Worm (Caenorhabditis elegans): ENCODE measurements around the gene aat-8.

The aat-8 gene

ce11 chrIV:3825388-3825787 is 39.5 kb downstream of the aat-8 start:
- TF ChIP-seq zag-1 (tag; optimal IDR thresholded peaks at IDR 0.05) (no peak), lim-7 (GFP tag; IDR thresholded peaks at IDR 0.05) (no peak), lsy-2 (tag; optimal IDR thresholded peaks at IDR 0.05) (no peak), skn-1 (tag; optimal IDR thresholded peaks at IDR 0.05) (no peak), unc-62 (GFP tag; optimal IDR thresholded peaks at IDR 0.05 in 1 of 2) (no peak), unc-62 (tag; optimal IDR thresholded peaks at IDR 0.05) (no peak)

ce11 chrIV:3824720-3825119 is 40.1 kb downstream of the aat-8 start:
- TF ChIP-seq F10B5.3 (tag; optimal IDR thresholded peaks at IDR 0.05) (no peak), mdl-1 (tag; optimal IDR thresholded peaks at IDR 0.05) (peak; percentile 8 to 49), hlh-11 (tag; optimal IDR thresholded peaks at IDR 0.05) (no peak), unc-62 (GFP tag; optimal IDR thresholded peaks at IDR 0.05 in 1 of 2) (peak in 1 of 2 experiments; percentile 87), unc-62 (tag; optimal IDR thresholded peaks at IDR 0.05) (no peak), lsy-2 (tag; optimal IDR thresholded peaks at IDR 0.05) (peak in 1 of 2 experiments; percentile 31), rbr-2 (tag; optimal IDR thresholded peaks at IDR 0.05) (peak; percentile 22), hlh-30 (tag; optimal IDR thresholded peaks at IDR 0.05; ENCODE audit: insufficient read depth) (peak; percentile 60), T20F7.1 (GFP tag; optimal IDR thresholded peaks at IDR 0.05) (no peak), aha-1 (tag) (peak; percentile 74), nhr-10 (tag; optimal IDR thresholded peaks at IDR 0.05) (no peak), nhr-6 (tag; optimal IDR thresholded peaks at IDR 0.05) (no peak), fkh-10 (GFP tag; optimal IDR thresholded peaks at IDR 0.05) (peak; percentile 53)

ce11 chrIV:3821554-3821953 is 43.3 kb downstream of the aat-8 start:
- TF ChIP-seq ceh-32 (tag; optimal IDR thresholded peaks at IDR 0.05; ENCODE audit: poor library complexity) (no peak), nhr-28 (tag; optimal IDR thresholded peaks at IDR 0.05) (peak; percentile 13)

- no peak for TF ChIP-seq daf-8 (GFP tag; IDR thresholded peaks at IDR 0.05)
- no peak for TF ChIP-seq daf-19 (GFP tag; conservative IDR thresholded peaks at IDR 0.05)
- TF ChIP-seq aha-1 (tag): peak; percentile 47
- TF ChIP-seq fkh-10 (GFP tag; optimal IDR thresholded peaks at IDR 0.05): peak; percentile 81
- TF ChIP-seq unc-62 (GFP tag; optimal IDR thresholded peaks at IDR 0.05 in 1 of 2): peak in 1 of 2 experiments; percentile 58
- TF ChIP-seq unc-62 (tag; optimal IDR thresholded peaks at IDR 0.05): no peak
Observed at ce11 chrIV:3820133-3820532, 44.7 kb downstream of the aat-8 start.

ce11 chrIV:3819278-3819777 is 45.5 kb downstream of the aat-8 start, which contains the start of gene bris-1:
TSS of gene bris-1 (minus strand) at chrIV:3819328.
- TF ChIP-seq ctbp-1 (GFP tag; IDR thresholded peaks at IDR 0.05): no peak
- no peak for TF ChIP-seq daf-19 (GFP tag; conservative IDR thresholded peaks at IDR 0.05)
- no peak for TF ChIP-seq Y105C5A.15 (GFP tag; IDR thresholded peaks at IDR 0.05)
- TF ChIP-seq nhr-111 (GFP tag; optimal IDR thresholded peaks at IDR 0.05): no peak
- TF ChIP-seq aha-1 (tag): peak; percentile 23
- peak; percentile 92 for TF ChIP-seq pqm-1 (tag; optimal IDR thresholded peaks at IDR 0.05)
- no peak for TF ChIP-seq pha-4 (GFP tag; IDR thresholded peaks at IDR 0.05)
- no peak for TF ChIP-seq pha-4 (tag; optimal IDR thresholded peaks at IDR 0.05)
- TF ChIP-seq php-3 (GFP tag; IDR thresholded peaks at IDR 0.05): 0 out of 2 replicates have a peak, but pooled peaks have one; percentile 19
- no peak for TF ChIP-seq ceh-32 (tag; optimal IDR thresholded peaks at IDR 0.05; ENCODE audit: poor library complexity)
- no peak for TF ChIP-seq jun-1 (tag; optimal IDR thresholded peaks at IDR 0.05)
- TF ChIP-seq nhr-28 (tag; optimal IDR thresholded peaks at IDR 0.05): peak; percentile 61
- TF ChIP-seq spr-3 (GFP tag; optimal IDR thresholded peaks at IDR 0.05): no peak
- no peak for TF ChIP-seq lin-15B (tag; optimal IDR thresholded peaks at IDR 0.05)
- TF ChIP-seq hlh-11 (tag; optimal IDR thresholded peaks at IDR 0.05): peak; percentile 39
- TF ChIP-seq lir-3 (tag; optimal IDR thresholded peaks at IDR 0.05): no peak
- TF ChIP-seq T26A8.4 (GFP tag; IDR thresholded peaks at IDR 0.05): no peak
- TF ChIP-seq snpc-4 (tag; optimal IDR thresholded peaks at IDR 0.05): no peak
- peak; percentile 70 for TF ChIP-seq dmd-6 (GFP tag; IDR thresholded peaks at IDR 0.05)
- no peak for TF ChIP-seq nhr-10 (tag; optimal IDR thresholded peaks at IDR 0.05)
- TF ChIP-seq nhr-77 (tag; optimal IDR thresholded peaks at IDR 0.05): peak; percentile 7
- no peak for TF ChIP-seq daf-16 (GFP tag; optimal IDR thresholded peaks at IDR 0.05)
- TF ChIP-seq daf-16 (tag; optimal IDR thresholded peaks at IDR 0.05): peak; percentile 43
- no peak for TF ChIP-seq lin-1 (GFP tag; IDR thresholded peaks at IDR 0.05)
- TF ChIP-seq unc-62 (GFP tag; optimal IDR thresholded peaks at IDR 0.05 in 1 of 2): peak in 1 of 2 experiments; percentile 17
- no peak for TF ChIP-seq unc-62 (tag; optimal IDR thresholded peaks at IDR 0.05)
- TF ChIP-seq dve-1 (tag; optimal IDR thresholded peaks at IDR 0.05; ENCODE audit: insufficient read depth): peak; percentile 25
- no peak for TF ChIP-seq zfp-3 (GFP tag; conservative IDR thresholded peaks at IDR 0.05)
- no peak for TF ChIP-seq R02D3.7 (tag; optimal IDR thresholded peaks at IDR 0.05)
- TF ChIP-seq Y75B8A.6 (GFP tag; IDR thresholded peaks at IDR 0.05): no peak
- no peak for TF ChIP-seq ztf-7 (tag; optimal IDR thresholded peaks at IDR 0.05)
